Worm (Caenorhabditis elegans) whole organism, L1 larva: ENCODE results near the gene nhx-2.

Experiments
- C34B4.2 ChIP-seq: sonication (generic microtip); optimal IDR thresholded peaks from 2 replicates; lab custom pipeline; 2017; ENCODE audit warnings: mild to moderate bottlenecking, missing genetic modification characterization, missing compliant biosample characterization
- aha-1 ChIP-seq: fragments of 150-350 bp; optimal IDR thresholded peaks from 2 replicates; lab custom pipeline; 2014; ENCODE audit warnings: missing biosample characterization, missing genetic modification characterization
- alr-1 ChIP-seq: fragments of 200-800 bp; sonication (Bioruptor generic); optimal IDR thresholded peaks from 2 replicates; lab custom pipeline; 2018; ENCODE audit warnings: borderline replicate concordance, mild to moderate bottlenecking, missing genetic modification characterization, missing compliant biosample characterization
- ama-1 ChIP-seq: fragments of 150-350 bp; optimal IDR thresholded peaks from 2 replicates; lab custom pipeline; 2014
- blmp-1 ChIP-seq: fragments of 150-350 bp; optimal IDR thresholded peaks from 2 replicates; lab custom pipeline; 2014; ENCODE audit warnings: missing biosample characterization, missing genetic modification characterization
- ceh-8 ChIP-seq: fragments of 200-800 bp; sonication (Bioruptor generic); optimal IDR thresholded peaks from 2 replicates; lab custom pipeline; 2018; ENCODE audit warnings: mild to moderate bottlenecking, missing genetic modification characterization, moderate library complexity, missing compliant biosample characterization
- ceh-90 ChIP-seq: sonication (generic microtip); optimal IDR thresholded peaks from 2 replicates; lab custom pipeline; 2016; ENCODE audit warnings: missing genetic modification characterization, missing compliant biosample characterization
- dpl-1 ChIP-seq, 3 experiments: fragments of 150-350 bp in 2 of 3; sonication (generic microtip) in 1 of 3; optimal IDR thresholded peaks; 2 replicates each; lab custom pipeline; 2014 to 2017; ENCODE audit warnings: missing biosample characterization in 3 of 3, missing genetic modification characterization in 3 of 3, missing genetic modification reagents in 3 of 3
- dsc-1 ChIP-seq: sonication (generic microtip); optimal IDR thresholded peaks from 2 replicates; lab custom pipeline; 2016; ENCODE audit warnings: mild to moderate bottlenecking, missing genetic modification characterization, missing compliant biosample characterization
- efl-3 ChIP-seq: fragments of 200-800 bp; sonication (Bioruptor generic); optimal IDR thresholded peaks from 2 replicates; lab custom pipeline; 2018; ENCODE audit warnings: mild to moderate bottlenecking, missing genetic modification characterization, missing compliant biosample characterization
- egl-13 ChIP-seq: sonication (generic microtip); optimal IDR thresholded peaks from 2 replicates; lab custom pipeline; 2016; ENCODE audit warnings: missing genotype, missing genetic modification reagents, missing genetic modification characterization, missing compliant biosample characterization
- elt-3 ChIP-seq, 6 experiments: fragments of 150-350 bp in 1 of 6; sonication (generic microtip); optimal IDR thresholded peaks; 2 replicates each; lab custom pipeline; 2017 to 2018; ENCODE audit warnings: missing biosample characterization in 6 of 6, missing genetic modification characterization in 6 of 6, inconsistent platforms in 1 of 6
- fkh-10 ChIP-seq: sonication (generic microtip); optimal IDR thresholded peaks from 2 replicates; lab custom pipeline; 2017; ENCODE audit warnings: missing biosample characterization, missing genetic modification reagents, missing genetic modification characterization
- hlh-17 ChIP-seq: fragments of 200-800 bp; sonication (Bioruptor generic); optimal IDR thresholded peaks from 2 replicates; lab custom pipeline; 2018; ENCODE audit warnings: missing genetic modification characterization, mild to moderate bottlenecking, missing compliant biosample characterization, moderate library complexity, borderline replicate concordance
- hpl-2 ChIP-seq: fragments of 150-350 bp; optimal IDR thresholded peaks from 2 replicates; lab custom pipeline; 2014; ENCODE audit warnings: missing biosample characterization, missing genetic modification reagents, missing genetic modification characterization
- lin-15B ChIP-seq: fragments of 150-350 bp; sonication (generic microtip); optimal IDR thresholded peaks from 3 replicates; lab custom pipeline; 2014; ENCODE audit warnings: missing biosample characterization, missing genetic modification characterization
- lin-35 ChIP-seq, 2 experiments: fragments of 150-350 bp; optimal IDR thresholded peaks; 2 replicates each; lab custom pipeline; 2014; ENCODE audit warnings: missing biosample characterization in 2 of 2, missing genetic modification characterization in 2 of 2, missing genetic modification reagents in 2 of 2
- lir-3 ChIP-seq: sonication (generic microtip); optimal IDR thresholded peaks from 2 replicates; lab custom pipeline; 2016; ENCODE audit warnings: mild to moderate bottlenecking, missing genetic modification characterization, moderate library complexity, missing compliant biosample characterization; ENCODE audit not compliant: poor library complexity
- mdl-1 ChIP-seq, 2 experiments: fragments of 150-350 bp; optimal IDR thresholded peaks; 2 replicates each; lab custom pipeline; 2014 to 2017; ENCODE audit warnings: missing biosample characterization in 2 of 2, missing genetic modification characterization in 2 of 2, inconsistent platforms in 1 of 2
- mef-2 ChIP-seq: fragments of 150-350 bp; optimal IDR thresholded peaks from 2 replicates; lab custom pipeline; 2014; ENCODE audit warnings: missing biosample characterization, missing genetic modification characterization
- mep-1 ChIP-seq: fragments of 150-350 bp; optimal IDR thresholded peaks from 2 replicates; lab custom pipeline; 2014; ENCODE audit warnings: missing biosample characterization, missing genetic modification characterization
- nhr-12 ChIP-seq: sonication (generic microtip); optimal IDR thresholded peaks from 2 replicates; lab custom pipeline; 2017; ENCODE audit warnings: missing biosample characterization, missing genetic modification characterization
- nhr-20 ChIP-seq: sonication (generic microtip); optimal IDR thresholded peaks from 2 replicates; lab custom pipeline; 2016; ENCODE audit warnings: mild to moderate bottlenecking, missing genetic modification characterization, missing compliant biosample characterization
- nhr-237 ChIP-seq: fragments of 150-350 bp; optimal IDR thresholded peaks from 2 replicates; lab custom pipeline; 2014; ENCODE audit warnings: missing biosample characterization, missing genetic modification characterization
- nhr-71 ChIP-seq: sonication (generic microtip); optimal IDR thresholded peaks from 2 replicates; lab custom pipeline; 2016; ENCODE audit warnings: mild to moderate bottlenecking, missing genetic modification characterization, moderate library complexity, missing compliant biosample characterization
- nhr-76 ChIP-seq: sonication (generic microtip); optimal IDR thresholded peaks from 2 replicates; lab custom pipeline; 2017; ENCODE audit warnings: missing biosample characterization, missing genetic modification characterization
- nhr-77 ChIP-seq: fragments of 150-350 bp; optimal IDR thresholded peaks from 2 replicates; lab custom pipeline; 2014; ENCODE audit warnings: missing biosample characterization, missing genetic modification characterization
- nhr-84 ChIP-seq: sonication (generic microtip); optimal IDR thresholded peaks from 2 replicates; lab custom pipeline; 2017; ENCODE audit warnings: missing biosample characterization, missing genetic modification characterization
- nhr-85 ChIP-seq: sonication (generic microtip); peaks from one replicate; lab custom pipeline; 2016; ENCODE audit warnings: missing genetic modification characterization, inconsistent platforms, missing compliant biosample characterization
- nhr-90 ChIP-seq: sonication (generic microtip); optimal IDR thresholded peaks from 2 replicates; lab custom pipeline; 2016; ENCODE audit warnings: mild to moderate bottlenecking, missing genetic modification characterization, missing compliant biosample characterization; ENCODE audit not compliant: poor library complexity
- pax-3 ChIP-seq: fragments of 200-800 bp; sonication (Bioruptor generic); optimal IDR thresholded peaks from 2 replicates; lab custom pipeline; 2018; ENCODE audit warnings: mild to moderate bottlenecking, missing genetic modification characterization, moderate library complexity, missing compliant biosample characterization
- pqm-1 ChIP-seq: sonication (generic microtip); optimal IDR thresholded peaks from 3 replicates; lab custom pipeline; 2017; ENCODE audit warnings: missing biosample characterization, missing genetic modification characterization
- snpc-4 ChIP-seq: fragments of 150-350 bp; optimal IDR thresholded peaks from 2 replicates; lab custom pipeline; 2014; ENCODE audit warnings: missing biosample characterization, missing genetic modification characterization
- snu-23 ChIP-seq: sonication (generic microtip); optimal IDR thresholded peaks from 2 replicates; lab custom pipeline; 2016; ENCODE audit warnings: missing genetic modification characterization, missing compliant biosample characterization
- sup-37 ChIP-seq: fragments of 200-800 bp; sonication (Bioruptor generic); optimal IDR thresholded peaks from 2 replicates; lab custom pipeline; 2018; ENCODE audit warnings: mild to moderate bottlenecking, missing genetic modification characterization, missing compliant biosample characterization
- tbx-2 ChIP-seq: sonication (generic microtip); optimal IDR thresholded peaks from 2 replicates; lab custom pipeline; 2016; ENCODE audit warnings: missing genetic modification characterization, missing compliant biosample characterization
- tlp-1 ChIP-seq: fragments of 150-350 bp; optimal IDR thresholded peaks from 2 replicates; lab custom pipeline; 2014; ENCODE audit warnings: missing biosample characterization, missing genetic modification characterization
- unc-130 ChIP-seq: fragments of 150-350 bp; optimal IDR thresholded peaks from 2 replicates; lab custom pipeline; 2017; ENCODE audit warnings: missing biosample characterization, missing genetic modification characterization, inconsistent platforms
- unc-62 ChIP-seq: fragments of 150-350 bp; optimal IDR thresholded peaks from 2 replicates; lab custom pipeline; 2014; ENCODE audit warnings: missing biosample characterization, missing genetic modification reagents, missing genetic modification characterization
- unc-86 ChIP-seq: sonication (generic microtip); optimal IDR thresholded peaks from 2 replicates; lab custom pipeline; 2016; ENCODE audit warnings: missing genetic modification characterization, missing compliant biosample characterization
- unc-98 ChIP-seq: fragments of 200-800 bp; sonication (Bioruptor generic); IDR thresholded peaks from 2 replicates; pipeline ENCODE4 v1.3.6; 2022; ENCODE audit warnings: missing genetic modification characterization, missing compliant biosample characterization
- zip-4 ChIP-seq: fragments of 200-800 bp; sonication (Bioruptor generic); optimal IDR thresholded peaks from 2 replicates; lab custom pipeline; 2018; ENCODE audit warnings: mild to moderate bottlenecking, missing genetic modification characterization, moderate library complexity, missing compliant biosample characterization
- ztf-4 ChIP-seq: fragments of 150-350 bp; optimal IDR thresholded peaks from 2 replicates; lab custom pipeline; 2014; ENCODE audit warnings: missing biosample characterization, missing genetic modification characterization

Gene nhx-2

ce11 chrII:7676307-7676905, 17.4 kb downstream of the nhx-2 start (continued):
- TF ChIP-seq elt-3 (tag; optimal IDR thresholded peaks at IDR 0.05; lab: Kevin White, UChicago) (peak in 4 of 6 experiments; percentile 5 to 25 (median 9)), unc-62 (GFP tag; lab: Kevin White, UChicago) (no peak), nhr-77 (no peak), snu-23 (GFP tag; lab: Kevin White, UChicago) (peak; percentile 50), sup-37 (no peak), tlp-1 (tag; lab: Kevin White, UChicago) (no peak), hpl-2 (GFP tag; lab: Kevin White, UChicago) (no peak), zip-4 (GFP tag; lab: Kevin White, UChicago) (no peak), unc-130 (tag; lab: Kevin White, UChicago) (no peak), dsc-1 (tag; lab: Kevin White, UChicago) (no peak), unc-86 (tag; lab: Kevin White, UChicago) (no peak), nhr-71 (peak; percentile 3), fkh-10 (GFP tag; lab: Kevin White, UChicago) (no peak), lin-35 (GFP tag; optimal IDR thresholded peaks at IDR 0.05; lab: Kevin White, UChicago) (peak in 1 of 2 experiments; percentile 4), mef-2 (tag; lab: Kevin White, UChicago) (no peak), nhr-85 (tag; lab: Kevin White, UChicago) (peak; percentile 31), egl-13 (tag; lab: Kevin White, UChicago) (no peak), pqm-1 (tag; lab: Kevin White, UChicago) (no peak), alr-1 (tag; lab: Kevin White, UChicago) (no peak), hlh-17 (GFP tag; lab: Kevin White, UChicago) (no peak), lir-3 (tag; lab: Kevin White, UChicago) (no peak), pax-3 (tag; lab: Kevin White, UChicago) (no peak), ceh-8 (GFP tag; lab: Kevin White, UChicago) (no peak), tbx-2 (tag; lab: Kevin White, UChicago) (no peak), mdl-1 (tag; optimal IDR thresholded peaks at IDR 0.05; lab: Kevin White, UChicago) (no peak), aha-1 (no peak), nhr-12 (tag; lab: Kevin White, UChicago) (no peak), nhr-90 (tag; lab: Kevin White, UChicago) (no peak), ama-1 (lab: Kevin White, UChicago) (no peak), unc-98 (GFP tag; lab: Robert Waterston, UW) (no peak), nhr-237 (tag; lab: Kevin White, UChicago) (no peak), nhr-20 (tag; lab: Kevin White, UChicago) (peak; percentile 31), dpl-1 (GFP tag; optimal IDR thresholded peaks at IDR 0.05; lab: Kevin White, UChicago) (no peak), C34B4.2 (tag; lab: Kevin White, UChicago) (no peak), efl-3 (GFP tag; lab: Kevin White, UChicago) (no peak), lin-15B (no peak), blmp-1 (tag; lab: Kevin White, UChicago) (peak; percentile 60), nhr-76 (tag; lab: Kevin White, UChicago) (no peak), mep-1 (peak; percentile 73)
- TF ChIP-seq, all 84 proteins: peak for 15

ce11 chrII:7675752-7676151, 18.0 kb downstream of the nhx-2 start:
- no peak for TF ChIP-seq ceh-90 (tag; lab: Kevin White, UChicago)
- no peak for TF ChIP-seq nhr-84 (tag; lab: Kevin White, UChicago)
- no peak for TF ChIP-seq ztf-4
- no peak for TF ChIP-seq unc-130 (tag; lab: Kevin White, UChicago)
- no peak for TF ChIP-seq mdl-1 (tag; optimal IDR thresholded peaks at IDR 0.05; lab: Kevin White, UChicago)
- TF ChIP-seq blmp-1 (tag; lab: Kevin White, UChicago) = peak; percentile 44
- no peak for TF ChIP-seq snpc-4 (tag; lab: Kevin White, UChicago)
- TF ChIP-seq, all 84 proteins: peak for 1
